Worm (Caenorhabditis elegans) whole organism, L2 larva: Measurements from ENCODE around the gene ppm-1.H.

Experiments used
- C34F6.9 ChIP-seq: fragments of 150-350 bp; optimal IDR thresholded peaks from 2 replicates; lab custom pipeline; 2014; ENCODE audit warnings: missing biosample characterization, missing genetic modification characterization
- aly-2 ChIP-seq: fragments of 150-350 bp; optimal IDR thresholded peaks from 2 replicates; lab custom pipeline; 2014; ENCODE audit warnings: missing biosample characterization, missing genetic modification characterization
- egl-27 ChIP-seq: sonication (generic microtip); optimal IDR thresholded peaks from 3 replicates; lab custom pipeline; 2017; ENCODE audit warnings: missing biosample characterization, missing genetic modification reagents, missing genetic modification characterization
- elt-1 ChIP-seq: fragments of 150-350 bp; optimal IDR thresholded peaks from 2 replicates; lab custom pipeline; 2014; ENCODE audit warnings: missing biosample characterization, missing genetic modification characterization
- nhr-11 ChIP-seq: fragments of 150-350 bp; optimal IDR thresholded peaks from 2 replicates; lab custom pipeline; 2014; ENCODE audit warnings: missing biosample characterization, missing genetic modification characterization
- nhr-129 ChIP-seq: fragments of 150-350 bp; optimal IDR thresholded peaks from 2 replicates; lab custom pipeline; 2014; ENCODE audit warnings: missing biosample characterization, missing genetic modification characterization
- nhr-25 ChIP-seq: fragments of 150-350 bp; sonication (generic microtip); optimal IDR thresholded peaks from 3 replicates; lab custom pipeline; 2014; ENCODE audit warnings: missing biosample characterization, missing genetic modification characterization
- unc-62 ChIP-seq: fragments of 150-350 bp; optimal IDR thresholded peaks from 2 replicates; lab custom pipeline; 2014; ENCODE audit warnings: missing biosample characterization, missing genetic modification reagents, missing genetic modification characterization

DNA sequence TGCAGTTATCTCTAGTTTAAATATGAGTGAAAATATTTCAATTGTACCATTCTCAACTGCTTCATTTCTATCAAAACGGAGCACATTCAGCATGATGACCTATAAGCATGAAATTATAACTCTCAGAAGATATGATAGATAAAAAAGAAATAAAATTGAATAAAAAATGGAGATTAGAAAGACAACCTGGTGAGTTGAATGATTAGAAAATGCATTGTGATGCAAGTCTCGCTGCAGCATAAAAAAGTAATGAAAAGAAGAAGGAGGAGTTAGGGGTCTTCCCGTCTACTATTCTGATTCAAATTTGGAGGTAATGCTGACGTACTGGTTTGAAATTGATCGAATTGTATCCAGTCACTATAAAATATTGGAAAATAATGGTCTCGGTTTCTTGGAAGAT, 23.4 kb downstream of the ppm-1.H start, which contains the start of gene sre-15:
- TF ChIP-seq nhr-11 (no peak), unc-62 (GFP tag; lab: Kevin White, UChicago) (no peak), elt-1 (tag; lab: Kevin White, UChicago) (no peak), C34F6.9 (tag; lab: Kevin White, UChicago) (no peak), aly-2 (tag; lab: Kevin White, UChicago) (no peak), nhr-129 (tag; lab: Kevin White, UChicago) (no peak), nhr-25 (tag; lab: Kevin White, UChicago) (no peak), egl-27 (tag; lab: Kevin White, UChicago) (no peak)
